Fruit fly (Drosophila melanogaster) whole organism, embryonic: ENCODE results near the gene Shc.

Source experiments
- Bdp1 ChIP-seq: fragments of 200-800 bp; sonication (Bioruptor generic); optimal IDR thresholded peaks from 3 replicates; lab custom pipeline; 2016; ENCODE audit warnings: missing biosample characterization, missing genetic modification characterization
- CG10979 ChIP-seq: fragments of 200-800 bp; sonication (Bioruptor generic); optimal IDR thresholded peaks from 2 replicates; lab custom pipeline; 2018; ENCODE audit warnings: missing biosample characterization, mild to moderate bottlenecking, missing genetic modification characterization, moderate library complexity
- CG11456 ChIP-seq: fragments of 200-800 bp; sonication (Bioruptor generic); IDR thresholded peaks from 3 replicates; pipeline ENCODE4 v1.3.6; 2022; ENCODE audit warnings: missing biosample characterization, missing genetic modification characterization
- CG11504 ChIP-seq: fragments of 200-800 bp; sonication (Bioruptor generic); optimal IDR thresholded peaks from 3 replicates; lab custom pipeline; 2019; ENCODE audit warnings: missing biosample characterization, mild to moderate bottlenecking, missing genetic modification characterization, moderate library complexity
- CG11723 ChIP-seq: fragments of 200-800 bp; sonication (Bioruptor generic); optimal IDR thresholded peaks from 2 replicates; lab custom pipeline; 2017; ENCODE audit warnings: missing biosample characterization, mild to moderate bottlenecking, missing genetic modification characterization
- CG12391 ChIP-seq: fragments of 200-800 bp; sonication (Bioruptor generic); optimal IDR thresholded peaks from 3 replicates; lab custom pipeline; 2018; ENCODE audit warnings: missing biosample characterization, mild to moderate bottlenecking, missing genetic modification characterization, moderate library complexity
- CG12659 ChIP-seq: fragments of 200-800 bp; sonication (Bioruptor generic); optimal IDR thresholded peaks from 3 replicates; lab custom pipeline; 2017; ENCODE audit warnings: mild to moderate bottlenecking, missing biosample characterization, missing genetic modification reagents, missing genetic modification characterization
- CG12942 ChIP-seq: fragments of 200-800 bp; sonication (Bioruptor generic); optimal IDR thresholded peaks from 3 replicates; lab custom pipeline; 2016; ENCODE audit warnings: missing biosample characterization, missing genetic modification characterization
- CG13296 ChIP-seq: fragments of 200-800 bp; sonication (Bioruptor generic); optimal IDR thresholded peaks from 3 replicates; lab custom pipeline; 2018; ENCODE audit warnings: missing biosample characterization, mild to moderate bottlenecking, missing genetic modification characterization
- CG15601 ChIP-seq: fragments of 200-800 bp; sonication (Bioruptor generic); optimal IDR thresholded peaks from 3 replicates; lab custom pipeline; 2019; ENCODE audit warnings: missing biosample characterization, mild to moderate bottlenecking, missing genetic modification characterization, moderate library complexity
- CG17568 ChIP-seq: fragments of 200-800 bp; sonication (Bioruptor generic); optimal IDR thresholded peaks from 2 replicates; lab custom pipeline; 2018; ENCODE audit warnings: missing biosample characterization, mild to moderate bottlenecking, missing genetic modification characterization, moderate library complexity
- CG17829 ChIP-seq: fragments of 200-800 bp; optimal IDR thresholded peaks from 2 replicates; lab custom pipeline; 2019; ENCODE audit warnings: missing biosample characterization, mild to moderate bottlenecking, missing genetic modification characterization, moderate library complexity
- CG18262 ChIP-seq: fragments of 200-800 bp; optimal IDR thresholded peaks from 3 replicates; lab custom pipeline; 2019; ENCODE audit warnings: missing biosample characterization, mild to moderate bottlenecking, missing genetic modification characterization, moderate library complexity
- CG18476 ChIP-seq: fragments of 200-800 bp; sonication (Bioruptor generic); optimal IDR thresholded peaks from 2 replicates; lab custom pipeline; 2016; ENCODE audit warnings: missing biosample characterization, mild to moderate bottlenecking, missing genetic modification characterization
- CG18599 ChIP-seq: fragments of 200-800 bp; sonication (Bioruptor generic); optimal IDR thresholded peaks from 3 replicates; lab custom pipeline; 2017; ENCODE audit warnings: missing biosample characterization, missing genetic modification characterization, mild to moderate bottlenecking, moderate library complexity, missing genetic modification reagents
- CG2116 ChIP-seq: fragments of 200-800 bp; sonication (Bioruptor generic); optimal IDR thresholded peaks from 3 replicates; lab custom pipeline; 2018; ENCODE audit warnings: missing biosample characterization, mild to moderate bottlenecking, missing genetic modification characterization
- CG31224 ChIP-seq: fragments of 200-800 bp; sonication (Bioruptor generic); IDR thresholded peaks from 2 replicates; pipeline ENCODE4 v1.3.6; 2022; ENCODE audit warnings: missing biosample characterization, missing genetic modification characterization
- CG31441 ChIP-seq: fragments of 200-800 bp; sonication (Bioruptor generic); IDR thresholded peaks from 2 replicates; pipeline ENCODE4 v1.3.6; 2022; ENCODE audit warnings: missing biosample characterization, missing genetic modification characterization
- CG3281 ChIP-seq: fragments of 200-800 bp; sonication (Bioruptor generic); optimal IDR thresholded peaks from 3 replicates; lab custom pipeline; 2017; ENCODE audit warnings: missing biosample characterization, mild to moderate bottlenecking, missing genetic modification characterization
- CG3847 ChIP-seq: fragments of 200-800 bp; sonication (Bioruptor generic); IDR thresholded peaks from 2 replicates; pipeline ENCODE4 v1.3.6; 2022; ENCODE audit warnings: missing biosample characterization, missing genetic modification characterization
- CG6683 ChIP-seq: fragments of 200-800 bp; sonication (Bioruptor generic); optimal IDR thresholded peaks from 2 replicates; lab custom pipeline; 2017; ENCODE audit warnings: missing biosample characterization, mild to moderate bottlenecking, missing genetic modification characterization, missing genetic modification reagents
- CG7357 ChIP-seq: fragments of 200-800 bp; sonication (Bioruptor generic); IDR thresholded peaks from 3 replicates; pipeline ENCODE4 v1.3.6; 2022; ENCODE audit warnings: missing biosample characterization, missing genetic modification characterization
- CG7839 ChIP-seq: fragments of 200-800 bp; sonication (Bioruptor generic); optimal IDR thresholded peaks from 3 replicates; lab custom pipeline; 2018; ENCODE audit warnings: missing biosample characterization, mild to moderate bottlenecking, missing genetic modification characterization, moderate library complexity
- CG9932 ChIP-seq: fragments of 200-800 bp; sonication (Bioruptor generic); IDR thresholded peaks from 2 replicates; pipeline ENCODE4 v1.3.6; 2022; ENCODE audit warnings: missing biosample characterization, missing genetic modification characterization
- CoRest ChIP-seq: fragments of 200-800 bp; sonication (Bioruptor generic); optimal IDR thresholded peaks from 3 replicates; lab custom pipeline; 2018; ENCODE audit warnings: missing biosample characterization, mild to moderate bottlenecking, missing genetic modification characterization, moderate library complexity
- Dbx ChIP-seq: fragments of 200-800 bp; sonication (Bioruptor generic); IDR thresholded peaks from 3 replicates; pipeline ENCODE4 v1.3.6; 2022; ENCODE audit warnings: missing biosample characterization, missing genetic modification characterization
- Deaf1 ChIP-seq: fragments of 200-800 bp; optimal IDR thresholded peaks from 3 replicates; lab custom pipeline; 2019; ENCODE audit warnings: missing biosample characterization, mild to moderate bottlenecking, missing genetic modification characterization, moderate library complexity
- Ets65A ChIP-seq: fragments of 200-800 bp; sonication (Bioruptor generic); peaks from one replicate; lab custom pipeline; 2016; ENCODE audit warnings: missing biosample characterization, missing genetic modification characterization
- Fer1 ChIP-seq: fragments of 200-800 bp; sonication (Bioruptor generic); optimal IDR thresholded peaks from 2 replicates; lab custom pipeline; 2017; ENCODE audit warnings: missing biosample characterization, mild to moderate bottlenecking, missing genetic modification characterization
- H15 ChIP-seq: fragments of 200-800 bp; sonication (Bioruptor generic); IDR thresholded peaks from 3 replicates; pipeline ENCODE4 v1.3.6; 2022; ENCODE audit warnings: missing biosample characterization, missing genetic modification characterization
- HHEX ChIP-seq: fragments of 200-800 bp; sonication (Bioruptor generic); optimal IDR thresholded peaks from 3 replicates; lab custom pipeline; 2017; ENCODE audit warnings: missing biosample characterization, mild to moderate bottlenecking, missing genetic modification characterization, missing genetic modification reagents
- Hmr ChIP-seq: fragments of 200-800 bp; sonication (Bioruptor generic); optimal IDR thresholded peaks from 3 replicates; lab custom pipeline; 2017; ENCODE audit warnings: mild to moderate bottlenecking, missing biosample characterization, missing genetic modification reagents, missing genetic modification characterization
- Hmx ChIP-seq: fragments of 200-800 bp; sonication (Bioruptor generic); optimal IDR thresholded peaks from 2 replicates; lab custom pipeline; 2016; ENCODE audit warnings: missing biosample characterization, missing genetic modification characterization
- MESR4 ChIP-seq: fragments of 200-800 bp; sonication (Bioruptor generic); optimal IDR thresholded peaks from 2 replicates; lab custom pipeline; 2018; ENCODE audit warnings: missing biosample characterization, mild to moderate bottlenecking, missing genetic modification characterization, moderate library complexity
- Nf-YC ChIP-seq: fragments of 200-800 bp; optimal IDR thresholded peaks from 3 replicates; lab custom pipeline; 2019; ENCODE audit warnings: missing biosample characterization, mild to moderate bottlenecking, missing genetic modification characterization, moderate library complexity
- NfI ChIP-seq: fragments of 200-800 bp; sonication (Bioruptor generic); optimal IDR thresholded peaks from 3 replicates; lab custom pipeline; 2018; ENCODE audit warnings: missing biosample characterization, mild to moderate bottlenecking, missing genetic modification characterization, moderate library complexity
- PHDP ChIP-seq: fragments of 200-800 bp; sonication (Bioruptor generic); optimal IDR thresholded peaks from 3 replicates; lab custom pipeline; 2018; ENCODE audit warnings: missing biosample characterization, mild to moderate bottlenecking, missing genetic modification characterization, moderate library complexity
- Six4 ChIP-seq: fragments of 200-800 bp; sonication (Bioruptor generic); optimal IDR thresholded peaks from 2 replicates; lab custom pipeline; 2016; ENCODE audit warnings: missing biosample characterization, missing genetic modification characterization
- al ChIP-seq: fragments of 200-800 bp; sonication (Bioruptor generic); IDR thresholded peaks from 2 replicates; pipeline ENCODE4 v1.3.6; 2022; ENCODE audit warnings: missing biosample characterization, missing genetic modification characterization
- chinmo ChIP-seq: fragments of 200-800 bp; sonication (Bioruptor generic); IDR thresholded peaks from 4 replicates; pipeline ENCODE4 v1.3.6; 2022; ENCODE audit warnings: missing biosample characterization, missing genetic modification characterization; ENCODE audit not compliant: partially characterized antibody
- da ChIP-seq: fragments of 200-800 bp; sonication (Bioruptor generic); optimal IDR thresholded peaks from 2 replicates; lab custom pipeline; 2016; ENCODE audit warnings: missing biosample characterization, missing genetic modification characterization
- gem ChIP-seq: fragments of 200-800 bp; sonication (Bioruptor generic); optimal IDR thresholded peaks from 2 replicates; lab custom pipeline; 2019; ENCODE audit warnings: missing biosample characterization, mild to moderate bottlenecking, missing genetic modification characterization, moderate library complexity
- grau ChIP-seq: fragments of 200-800 bp; optimal IDR thresholded peaks from 3 replicates; lab custom pipeline; 2019; ENCODE audit warnings: missing biosample characterization, mild to moderate bottlenecking, missing genetic modification characterization, moderate library complexity
- lbe ChIP-seq: fragments of 200-800 bp; sonication (Bioruptor generic); optimal IDR thresholded peaks from 2 replicates; lab custom pipeline; 2016; ENCODE audit warnings: missing biosample characterization, mild to moderate bottlenecking, missing genetic modification characterization
- nerfin-1 ChIP-seq: fragments of 200-800 bp; sonication (Bioruptor generic); optimal IDR thresholded peaks from 3 replicates; lab custom pipeline; 2019; ENCODE audit warnings: missing biosample characterization, mild to moderate bottlenecking, missing genetic modification characterization, moderate library complexity
- p53 ChIP-seq: fragments of 200-800 bp; sonication (Bioruptor generic); optimal IDR thresholded peaks from 2 replicates; lab custom pipeline; 2016; ENCODE audit warnings: missing biosample characterization, missing genetic modification characterization
- scrt ChIP-seq: fragments of 200-800 bp; sonication (Bioruptor generic); optimal IDR thresholded peaks from 2 replicates; lab custom pipeline; 2018; ENCODE audit warnings: missing biosample characterization, mild to moderate bottlenecking, missing genetic modification characterization, moderate library complexity
- sim ChIP-seq: fragments of 200-800 bp; sonication (Bioruptor generic); IDR thresholded peaks from 2 replicates; pipeline ENCODE4 v1.3.6; 2022; ENCODE audit warnings: missing biosample characterization, missing genetic modification characterization
- stwl ChIP-seq: fragments of 200-800 bp; sonication (Bioruptor generic); optimal IDR thresholded peaks from 3 replicates; lab custom pipeline; 2018; ENCODE audit warnings: missing biosample characterization, mild to moderate bottlenecking, missing genetic modification characterization, moderate library complexity
- tap ChIP-seq: fragments of 200-800 bp; optimal IDR thresholded peaks from 3 replicates; lab custom pipeline; 2019; ENCODE audit warnings: missing biosample characterization, mild to moderate bottlenecking, missing genetic modification characterization, moderate library complexity

Gene Shc

dm6 chr3L:9424528-9424911, 2.3 kb upstream of the Shc start (continued):
- TF ChIP-seq NfI (GFP tag; lab: Kevin White, UChicago) (peak; percentile 10), sim (GFP tag; lab: Robert Waterston, UW) (no peak), HHEX (peak; percentile 57), PHDP (peak; percentile 79), Hmx (GFP tag; lab: Kevin White, UChicago) (peak; percentile 1), CG10979 (tag; lab: Kevin White, UChicago) (peak; percentile 21), CG18599 (GFP tag; lab: Kevin White, UChicago) (peak; percentile 47), CG7357 (no peak), CG6683 (GFP tag; lab: Kevin White, UChicago) (peak; percentile 33), CG17568 (peak; percentile 42), CG31224 (GFP tag; lab: Robert Waterston, UW) (no peak), al (GFP tag; lab: Robert Waterston, UW) (no peak), gem (tag; lab: Kevin White, UChicago) (peak; percentile 65), stwl (peak; percentile 39), CG15601 (tag; lab: Kevin White, UChicago) (peak; percentile 39), Dbx (GFP tag; lab: Robert Waterston, UW) (peak; percentile 24; the same call in 1 of the 3 replicates), CG31441 (GFP tag; lab: Robert Waterston, UW) (peak; percentile 54), Ets65A (no peak), CG12942 (GFP tag; lab: Kevin White, UChicago) (peak; percentile 5), scrt (GFP tag; lab: Kevin White, UChicago) (peak; percentile 23), Fer1 (peak; percentile 43), lbe (GFP tag; lab: Kevin White, UChicago) (peak; percentile 59), CG3281 (GFP tag; lab: Kevin White, UChicago) (peak; percentile 39), CG17829 (tag; lab: Kevin White, UChicago) (peak; percentile 50), da (GFP tag; lab: Kevin White, UChicago) (no peak), Hmr (peak; percentile 40), p53 (GFP tag; lab: Kevin White, UChicago) (no peak), nerfin-1 (tag; lab: Kevin White, UChicago) (peak; percentile 27), CG18262 (tag; lab: Kevin White, UChicago) (peak; percentile 64), Nf-YC (tag; lab: Kevin White, UChicago) (peak; percentile 37), grau (tag; lab: Kevin White, UChicago) (peak; percentile 63), tap (tag; lab: Kevin White, UChicago) (peak; percentile 61), CG11723 (GFP tag; lab: Kevin White, UChicago) (peak; percentile 2), H15 (GFP tag; lab: Robert Waterston, UW) (no peak), chinmo (GFP tag; lab: Robert Waterston, UW) (no peak), Deaf1 (tag; lab: Kevin White, UChicago) (peak; percentile 14), CG3847 (GFP tag; lab: Robert Waterston, UW) (0 out of 2 replicates have a peak, but pooled peaks have one; percentile 21), CG13296 (peak; percentile 42), CG9932 (GFP tag; lab: Robert Waterston, UW) (0 out of 2 replicates have a peak, but pooled peaks have one; percentile 19), CG18476 (GFP tag; lab: Kevin White, UChicago) (peak; percentile 41), Six4 (no peak), CoRest (tag; lab: Kevin White, UChicago) (peak; percentile 32), MESR4 (GFP tag; lab: Kevin White, UChicago) (no peak), CG7839 (tag; lab: Kevin White, UChicago) (peak; percentile 36), CG12391 (tag; lab: Kevin White, UChicago) (peak; percentile 56), CG11504 (tag; lab: Kevin White, UChicago) (peak; percentile 64), Bdp1 (GFP tag; lab: Kevin White, UChicago) (no peak), CG2116 (GFP tag; lab: Kevin White, UChicago) (peak; percentile 43), CG12659 (GFP tag; lab: Kevin White, UChicago) (peak; percentile 6), CG11456 (no peak)
